Worm (Caenorhabditis elegans): Measurements from ENCODE around the gene F26A1.9.

The F26A1.9 gene

DNA sequence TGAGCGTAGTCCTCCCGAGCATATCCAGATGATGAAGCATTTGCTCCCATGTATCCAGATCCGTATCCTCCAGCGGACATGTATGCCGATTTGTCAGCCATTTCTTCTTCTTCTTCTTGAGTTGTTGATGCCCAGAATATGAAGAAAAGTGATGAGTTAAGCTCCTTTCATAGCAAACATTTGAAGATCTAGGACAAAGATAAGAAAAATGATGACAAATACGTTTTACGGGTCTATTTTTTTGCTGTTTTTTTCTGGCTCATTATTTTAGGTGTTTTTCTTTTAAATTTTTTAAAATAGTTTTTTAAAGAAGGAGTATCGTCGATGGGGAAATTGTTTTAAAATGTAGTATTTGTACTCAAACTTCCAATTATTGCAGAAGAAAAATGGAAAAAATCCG lies 867 bp upstream of the F26A1.9 start, which contains the start of gene nspd-9:
TSS of gene nspd-9 (minus strand) at position 101 of the 400 bp plus-strand sequence.
- TF ChIP-seq daf-12 (tag; optimal IDR thresholded peaks at IDR 0.05), result no peak
- TF ChIP-seq nhr-28 (tag; optimal IDR thresholded peaks at IDR 0.05), result no peak

DNA sequence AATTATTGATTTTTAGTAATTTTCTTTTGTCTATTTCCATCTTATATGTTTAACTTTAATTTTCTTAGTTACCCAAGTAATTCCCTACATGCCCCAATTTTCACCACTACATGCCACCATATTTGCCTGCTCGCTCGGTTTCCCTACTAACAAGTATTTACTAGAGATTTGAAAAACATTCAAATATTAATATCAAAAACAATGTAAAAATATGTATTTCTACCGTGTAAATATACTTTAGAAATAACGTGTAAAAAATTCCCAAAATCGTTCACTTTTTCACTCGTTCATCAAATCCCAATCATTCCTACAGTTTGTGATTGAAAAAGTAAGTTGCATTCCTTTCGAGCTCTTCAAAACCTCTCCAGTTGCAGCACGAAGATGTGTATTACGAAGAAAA lies 2.7 kb downstream of the F26A1.9 start, which contains the start of gene F26A1.3:
TSS of gene F26A1.3 (plus strand) at position 301 of the 400 bp plus-strand sequence.
- TF ChIP-seq ceh-82 (tag; optimal IDR thresholded peaks at IDR 0.05) (no peak), unc-39 (tag; optimal IDR thresholded peaks at IDR 0.05) (no peak), ceh-28 (tag; optimal IDR thresholded peaks at IDR 0.05) (no peak), nhr-28 (tag; optimal IDR thresholded peaks at IDR 0.05) (no peak), lin-39 (tag; optimal IDR thresholded peaks at IDR 0.05) (no peak), lsy-12 (tag; optimal IDR thresholded peaks at IDR 0.05) (no peak), zag-1 (tag; optimal IDR thresholded peaks at IDR 0.05) (no peak), nhr-237 (tag; optimal IDR thresholded peaks at IDR 0.05) (no peak), ama-1 (optimal IDR thresholded peaks at IDR 0.05) (no peak)

DNA sequence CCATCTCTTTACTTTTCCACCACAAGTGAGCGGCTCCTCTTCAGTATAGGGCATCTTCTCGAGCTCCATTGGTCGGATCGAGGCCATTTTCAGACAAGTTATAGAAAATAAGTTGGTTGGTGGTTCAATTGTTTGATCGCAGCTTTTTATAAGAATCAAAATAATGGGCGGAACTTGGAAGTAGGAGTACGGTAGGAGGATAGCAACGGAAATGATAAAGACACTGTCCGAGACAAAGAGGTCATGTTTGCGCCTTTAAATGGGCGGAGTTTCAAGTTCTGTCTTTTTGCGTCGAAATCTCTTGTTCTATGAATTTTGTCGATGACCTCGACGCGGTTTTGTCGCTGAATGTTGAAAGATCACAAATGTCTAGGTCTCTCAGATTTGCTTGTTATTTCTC lies 7.2 kb downstream of the F26A1.9 start, which contains the start of gene F26A1.8:
TSS of gene F26A1.8 (minus strand) at position 101 of the 400 bp plus-strand sequence.
- no peak for TF ChIP-seq ama-1 (optimal IDR thresholded peaks at IDR 0.05)

DNA sequence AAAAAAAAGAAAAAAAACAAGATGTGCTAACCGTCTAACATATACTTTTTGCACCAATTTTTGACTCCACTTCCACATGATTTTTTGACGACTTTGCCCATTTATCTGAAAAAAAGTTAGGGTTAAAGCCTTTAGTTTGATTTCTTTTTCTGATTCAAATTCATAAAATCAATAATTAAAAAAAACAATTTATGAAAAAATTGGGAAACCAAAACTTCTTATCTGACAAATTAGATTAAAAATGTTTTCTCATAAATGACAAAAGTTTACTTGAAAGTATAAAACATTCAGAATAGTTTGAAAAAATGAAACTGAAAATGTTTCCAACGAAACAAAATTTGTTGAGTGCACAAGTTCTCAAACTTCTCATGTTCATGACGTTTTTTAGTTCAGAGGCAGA lies 9.5 kb downstream of the F26A1.9 start, which contains the start of gene F26A1.7:
TSS of gene F26A1.7 (minus strand) at position 101 of the 400 bp plus-strand sequence.
- TF ChIP-seq lin-15B (tag; optimal IDR thresholded peaks at IDR 0.05) (no peak), pha-4 (tag; optimal IDR thresholded peaks at IDR 0.05) (no peak), ceh-28 (tag; optimal IDR thresholded peaks at IDR 0.05) (no peak)

DNA sequence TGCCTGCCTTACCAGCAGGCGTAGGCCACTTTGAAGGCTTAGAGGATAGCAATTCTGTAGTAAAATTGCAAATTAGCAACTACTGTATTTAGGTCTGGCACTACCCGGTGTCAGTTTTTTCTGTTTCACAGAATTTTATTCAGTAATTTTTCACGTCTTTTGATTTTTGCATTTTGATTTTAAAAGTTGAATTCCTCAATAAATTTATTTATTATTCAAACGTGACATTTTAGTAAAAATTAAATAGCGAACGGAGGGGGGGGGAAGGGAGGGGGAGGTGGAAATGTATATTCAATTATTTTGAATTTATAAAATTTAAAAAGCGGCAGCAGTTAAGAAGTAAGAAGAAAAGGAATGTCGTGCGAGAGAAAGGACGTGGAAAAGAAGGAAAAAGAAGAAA lies 12.1 kb downstream of the F26A1.9 start, which contains the start of gene F26A1.4:
TSS of gene F26A1.4 (plus strand) at position 301 of the 400 bp plus-strand sequence.
- TF ChIP-seq mdl-1 (tag; optimal IDR thresholded peaks at IDR 0.05), result no peak
- TF ChIP-seq nhr-237 (tag; optimal IDR thresholded peaks at IDR 0.05), result no peak
- TF ChIP-seq fkh-10 (GFP tag; optimal IDR thresholded peaks at IDR 0.05), result no peak
- no peak for TF ChIP-seq jun-1 (tag; optimal IDR thresholded peaks at IDR 0.05)
- TF ChIP-seq elt-2 (tag; optimal IDR thresholded peaks at IDR 0.05), result no peak
- TF ChIP-seq egl-5 (tag; optimal IDR thresholded peaks at IDR 0.05), result no peak
- TF ChIP-seq ztf-4 (tag; optimal IDR thresholded peaks at IDR 0.05), result no peak
- TF ChIP-seq daf-12 (tag; optimal IDR thresholded peaks at IDR 0.05), result no peak
- TF ChIP-seq lin-15B (tag; optimal IDR thresholded peaks at IDR 0.05), result no peak
- TF ChIP-seq fkh-2 (tag; optimal IDR thresholded peaks at IDR 0.05), result no peak
- TF ChIP-seq fos-1 (tag; optimal IDR thresholded peaks at IDR 0.05), result no peak
- no peak for TF ChIP-seq elt-1 (tag; optimal IDR thresholded peaks at IDR 0.05)
- TF ChIP-seq nhr-12 (tag; optimal IDR thresholded peaks at IDR 0.05), result no peak
- no peak for TF ChIP-seq R02D3.7 (tag; optimal IDR thresholded peaks at IDR 0.05)

DNA sequence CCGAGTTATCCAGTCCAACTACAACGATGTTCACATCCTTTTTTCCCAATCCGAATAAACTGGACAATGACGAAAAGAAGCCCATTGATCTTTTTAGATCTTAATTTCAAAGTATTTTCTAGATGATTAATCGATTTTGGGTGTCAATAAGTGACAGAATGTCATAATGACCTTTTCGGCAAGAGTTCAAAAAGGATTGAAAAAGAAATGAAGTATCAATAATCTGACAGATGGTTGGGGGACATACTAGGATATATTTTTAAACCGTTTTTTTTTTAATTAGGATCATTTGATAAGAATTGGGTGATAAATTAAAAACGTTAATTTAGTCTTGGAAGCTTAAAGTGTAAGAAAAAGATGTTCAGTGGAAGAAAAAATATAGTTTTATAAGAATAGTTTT lies 14.6 kb downstream of the F26A1.9 start, which contains the start of gene arl-6:
TSS of gene arl-6 (minus strand) at position 101 of the 400 bp plus-strand sequence.
- TF ChIP-seq nhr-43 (tag; optimal IDR thresholded peaks at IDR 0.05; ENCODE audit: poor library complexity, severe bottlenecking), result no peak
- TF ChIP-seq nhr-28 (tag; optimal IDR thresholded peaks at IDR 0.05), result no peak
- no peak for TF ChIP-seq ama-1 (optimal IDR thresholded peaks at IDR 0.05)
- no peak for TF ChIP-seq pqm-1 (tag; optimal IDR thresholded peaks at IDR 0.05)

DNA sequence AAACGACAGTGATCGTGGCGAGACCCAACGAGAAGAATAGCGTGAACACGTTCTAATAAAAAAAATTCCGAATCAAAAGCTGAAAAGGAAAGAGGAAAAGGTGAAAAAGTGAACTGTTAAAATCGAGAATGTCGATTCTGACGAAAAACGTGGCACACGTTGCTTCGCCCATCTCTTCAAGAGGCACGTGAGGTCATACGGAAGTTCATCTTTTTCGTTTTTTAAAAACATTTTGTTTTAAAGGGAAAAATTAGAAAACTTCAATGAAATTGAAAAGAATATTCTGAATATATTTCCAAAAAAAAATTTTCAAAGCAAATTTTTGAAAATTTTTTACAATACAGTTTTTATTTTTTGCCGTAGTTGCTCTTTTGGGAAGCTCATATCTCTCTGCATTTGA lies 18.1 kb downstream of the F26A1.9 start, which contains the start of gene C38D4.7:
TSS of gene C38D4.7 (minus strand) at position 101 of the 400 bp plus-strand sequence.
- TF ChIP-seq elt-3 (tag; optimal IDR thresholded peaks at IDR 0.05), result no peak

DNA sequence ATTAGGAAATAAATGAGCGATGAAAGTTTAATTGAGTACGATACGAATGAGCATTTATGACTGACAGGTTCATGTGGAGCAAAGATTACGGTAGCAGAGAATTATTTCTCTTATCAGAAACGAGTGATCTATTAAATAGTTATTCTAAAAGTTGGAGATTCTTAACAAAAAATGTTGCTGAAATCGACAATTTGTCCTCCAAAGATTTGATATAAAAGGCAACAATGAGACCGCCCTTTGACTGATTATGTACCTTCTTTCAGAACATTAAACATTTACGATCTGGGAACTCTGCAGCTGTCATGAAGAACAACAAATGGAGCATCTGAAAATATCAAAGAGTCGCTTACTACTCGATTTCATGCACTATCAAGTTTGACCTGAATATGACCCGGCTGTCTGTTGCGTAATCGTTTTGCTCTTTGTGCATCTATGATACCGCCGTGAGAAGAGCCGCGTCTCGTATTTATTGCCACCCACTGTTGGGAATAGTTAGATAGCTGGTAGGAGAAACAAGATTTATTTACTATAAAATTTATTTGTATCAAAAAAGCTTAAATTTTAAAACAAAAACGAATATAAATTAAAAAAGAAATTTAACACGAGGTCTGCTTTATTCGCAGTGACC lies 19.7 kb downstream of the F26A1.9 start, which contains the start of gene pal-1:
TSS of gene pal-1 (minus strand) at position 51 of the 628 bp plus-strand sequence.
- TF ChIP-seq skn-1 (tag; optimal IDR thresholded peaks at IDR 0.05) (no peak), fos-1 (tag; optimal IDR thresholded peaks at IDR 0.05) (no peak), unc-39 (tag; optimal IDR thresholded peaks at IDR 0.05) (no peak), lsy-12 (tag; optimal IDR thresholded peaks at IDR 0.05) (no peak), nhr-28 (tag; optimal IDR thresholded peaks at IDR 0.05) (no peak), nhr-76 (tag; optimal IDR thresholded peaks at IDR 0.05) (no peak), aly-2 (tag; optimal IDR thresholded peaks at IDR 0.05) (no peak)
